Worm (Caenorhabditis elegans): ENCODE data around the gene glb-27.

- no peak for TF ChIP-seq mdl-1 (tag; optimal IDR thresholded peaks at IDR 0.05)
- no peak for TF ChIP-seq aly-2 (tag; optimal IDR thresholded peaks at IDR 0.05)
- TF ChIP-seq ztf-4 (tag; optimal IDR thresholded peaks at IDR 0.05) = no peak
- TF ChIP-seq unc-39 (tag; optimal IDR thresholded peaks at IDR 0.05) = no peak
- no peak for TF ChIP-seq unc-62 (GFP tag; optimal IDR thresholded peaks at IDR 0.05)
- no peak for TF ChIP-seq nhr-129 (tag; optimal IDR thresholded peaks at IDR 0.05)
- no peak for TF ChIP-seq nhr-11 (tag; optimal IDR thresholded peaks at IDR 0.05)
Measured at ce11 chrII:8551100-8551499, 5.0 kb downstream of the glb-27 start.

Data from whole organism, L2 larva.